Fruit fly (Drosophila melanogaster) whole organism, embryonic: ENCODE results near the gene CG5910.

Source experiments
- ATbp ChIP-seq: fragments of 200-800 bp; sonication (Bioruptor generic); optimal IDR thresholded peaks from 2 replicates; lab custom pipeline; 2017; ENCODE audit warnings: missing biosample characterization, mild to moderate bottlenecking, missing genetic modification characterization, missing genetic modification reagents
- Bgb ChIP-seq: fragments of 200-800 bp; sonication (Bioruptor generic); IDR thresholded peaks from 2 replicates; pipeline ENCODE4 v1.3.6; 2022; ENCODE audit warnings: missing biosample characterization, missing genetic modification characterization; ENCODE audit not compliant: partially characterized antibody
- BtbVII ChIP-seq: fragments of 200-800 bp; sonication (Bioruptor generic); optimal IDR thresholded peaks from 3 replicates; lab custom pipeline; 2017; ENCODE audit warnings: missing biosample characterization, mild to moderate bottlenecking, missing genetic modification characterization
- CG10543 ChIP-seq: fragments of 200-800 bp; sonication (Bioruptor generic); optimal IDR thresholded peaks from 3 replicates; lab custom pipeline; 2017; ENCODE audit warnings: missing biosample characterization, mild to moderate bottlenecking, missing genetic modification characterization, moderate library complexity
- CG10654 ChIP-seq: fragments of 200-800 bp; sonication (Bioruptor generic); optimal IDR thresholded peaks from 2 replicates; lab custom pipeline; 2016; ENCODE audit warnings: missing biosample characterization, missing genetic modification characterization
- CG11456 ChIP-seq: fragments of 200-800 bp; sonication (Bioruptor generic); IDR thresholded peaks from 3 replicates; pipeline ENCODE4 v1.3.6; 2022; ENCODE audit warnings: missing biosample characterization, missing genetic modification characterization
- CG12391 ChIP-seq: fragments of 200-800 bp; sonication (Bioruptor generic); optimal IDR thresholded peaks from 3 replicates; lab custom pipeline; 2018; ENCODE audit warnings: missing biosample characterization, mild to moderate bottlenecking, missing genetic modification characterization, moderate library complexity
- CG13287 ChIP-seq: fragments of 200-800 bp; sonication (Bioruptor generic); IDR thresholded peaks from 2 replicates; pipeline ENCODE4 v1.3.6; 2022; ENCODE audit warnings: missing biosample characterization, missing genetic modification characterization; ENCODE audit not compliant: partially characterized antibody
- CG14710 ChIP-seq: fragments of 200-800 bp; sonication (Bioruptor generic); optimal IDR thresholded peaks from 3 replicates; lab custom pipeline; 2019; ENCODE audit warnings: missing biosample characterization, mild to moderate bottlenecking, missing genetic modification characterization, moderate library complexity
- CG17328 ChIP-seq: fragments of 200-800 bp; sonication (Bioruptor generic); IDR thresholded peaks from 2 replicates; pipeline ENCODE4 v1.3.6; 2022; ENCODE audit warnings: missing biosample characterization, missing genetic modification characterization
- CG18476 ChIP-seq: fragments of 200-800 bp; sonication (Bioruptor generic); optimal IDR thresholded peaks from 2 replicates; lab custom pipeline; 2016; ENCODE audit warnings: missing biosample characterization, mild to moderate bottlenecking, missing genetic modification characterization
- CG18599 ChIP-seq: fragments of 200-800 bp; sonication (Bioruptor generic); optimal IDR thresholded peaks from 3 replicates; lab custom pipeline; 2017; ENCODE audit warnings: missing biosample characterization, missing genetic modification characterization, mild to moderate bottlenecking, moderate library complexity, missing genetic modification reagents
- CG18764 ChIP-seq: fragments of 200-800 bp; sonication (Bioruptor generic); optimal IDR thresholded peaks from 3 replicates; lab custom pipeline; 2016; ENCODE audit warnings: missing biosample characterization, missing genetic modification characterization
- CG3281 ChIP-seq: fragments of 200-800 bp; sonication (Bioruptor generic); optimal IDR thresholded peaks from 3 replicates; lab custom pipeline; 2017; ENCODE audit warnings: missing biosample characterization, mild to moderate bottlenecking, missing genetic modification characterization
- CG3838 ChIP-seq: fragments of 200-800 bp; sonication (Bioruptor generic); optimal IDR thresholded peaks from 3 replicates; lab custom pipeline; 2016; ENCODE audit warnings: missing biosample characterization, missing genetic modification characterization
- CG4820 ChIP-seq: fragments of 200-800 bp; sonication (Bioruptor generic); optimal IDR thresholded peaks from 3 replicates; lab custom pipeline; 2016; ENCODE audit warnings: missing biosample characterization, missing genetic modification characterization
- CG6272 ChIP-seq: fragments of 200-800 bp; sonication (Bioruptor generic); IDR thresholded peaks from 2 replicates; pipeline ENCODE4 v1.3.6; 2022; ENCODE audit warnings: missing biosample characterization, missing genetic modification characterization
- CG7556 ChIP-seq: fragments of 200-800 bp; sonication (Bioruptor generic); optimal IDR thresholded peaks from 2 replicates; lab custom pipeline; 2017; ENCODE audit warnings: missing biosample characterization, mild to moderate bottlenecking, missing genetic modification characterization
- CG8944 ChIP-seq: fragments of 200-800 bp; sonication (Bioruptor generic); optimal IDR thresholded peaks from 3 replicates; lab custom pipeline; 2016; ENCODE audit warnings: missing biosample characterization, missing genetic modification characterization
- CG9437 ChIP-seq: fragments of 200-800 bp; sonication (Bioruptor generic); optimal IDR thresholded peaks from 2 replicates; lab custom pipeline; 2018; ENCODE audit warnings: missing biosample characterization, mild to moderate bottlenecking, missing genetic modification characterization
- Dbx ChIP-seq: fragments of 200-800 bp; sonication (Bioruptor generic); IDR thresholded peaks from 3 replicates; pipeline ENCODE4 v1.3.6; 2022; ENCODE audit warnings: missing biosample characterization, missing genetic modification characterization
- ERR ChIP-seq: fragments of 200-800 bp; sonication (Bioruptor generic); optimal IDR thresholded peaks from 2 replicates; lab custom pipeline; 2016; ENCODE audit warnings: missing biosample characterization, missing genetic modification characterization
- HLH3B ChIP-seq: fragments of 200-800 bp; sonication (Bioruptor generic); IDR thresholded peaks from 2 replicates; pipeline ENCODE4 v1.3.6; 2022; ENCODE audit warnings: missing biosample characterization, missing genetic modification characterization
- HLH54F ChIP-seq: fragments of 200-800 bp; sonication (Bioruptor generic); optimal IDR thresholded peaks from 3 replicates; lab custom pipeline; 2016; ENCODE audit warnings: missing biosample characterization, missing genetic modification characterization
- MBD-R2 ChIP-seq: fragments of 200-800 bp; sonication (Bioruptor generic); IDR thresholded peaks from 2 replicates; pipeline ENCODE4 v1.3.6; 2022; ENCODE audit warnings: missing biosample characterization, missing genetic modification characterization
- Oaz ChIP-seq: fragments of 200-800 bp; sonication (Bioruptor generic); IDR thresholded peaks from 2 replicates; pipeline ENCODE4 v1.3.6; 2022; ENCODE audit warnings: missing biosample characterization, missing genetic modification characterization
- PHDP ChIP-seq: fragments of 200-800 bp; sonication (Bioruptor generic); optimal IDR thresholded peaks from 3 replicates; lab custom pipeline; 2018; ENCODE audit warnings: missing biosample characterization, mild to moderate bottlenecking, missing genetic modification characterization, moderate library complexity
- Pdp1 ChIP-seq, 2 experiments: fragments of 200-800 bp; sonication (Bioruptor generic); optimal IDR thresholded peaks; 3 replicates each; lab custom pipeline; 2016; ENCODE audit warnings: missing biosample characterization in 2 of 2, missing genetic modification characterization in 2 of 2, mild to moderate bottlenecking in 1 of 2, moderate library complexity in 1 of 2
- Spps ChIP-seq: fragments of 200-800 bp; sonication (Bioruptor generic); optimal IDR thresholded peaks from 2 replicates; lab custom pipeline; 2018; ENCODE audit warnings: missing biosample characterization, mild to moderate bottlenecking, missing genetic modification characterization
- Xbp1 ChIP-seq: fragments of 200-800 bp; sonication (Bioruptor generic); optimal IDR thresholded peaks from 3 replicates; lab custom pipeline; 2016; ENCODE audit warnings: missing biosample characterization, mild to moderate bottlenecking, missing genetic modification characterization
- al ChIP-seq: fragments of 200-800 bp; sonication (Bioruptor generic); IDR thresholded peaks from 2 replicates; pipeline ENCODE4 v1.3.6; 2022; ENCODE audit warnings: missing biosample characterization, missing genetic modification characterization
- ap ChIP-seq: fragments of 200-800 bp; sonication (Bioruptor generic); IDR thresholded peaks from 2 replicates; pipeline ENCODE4 v1.3.6; 2022; ENCODE audit warnings: missing biosample characterization, missing genetic modification characterization
- ara ChIP-seq: fragments of 200-800 bp; sonication (Bioruptor generic); IDR thresholded peaks from 2 replicates; pipeline ENCODE4 v1.3.6; 2022; ENCODE audit warnings: missing biosample characterization, missing genetic modification characterization
- ci ChIP-seq: fragments of 200-800 bp; sonication (Bioruptor generic); IDR thresholded peaks from 3 replicates; pipeline ENCODE4 v1.3.6; 2022; ENCODE audit warnings: missing biosample characterization, missing genetic modification characterization
- emc ChIP-seq: fragments of 200-800 bp; sonication (Bioruptor generic); optimal IDR thresholded peaks from 2 replicates; lab custom pipeline; 2016; ENCODE audit warnings: missing biosample characterization, missing genetic modification characterization
- fd3F ChIP-seq: fragments of 200-800 bp; sonication (Bioruptor generic); optimal IDR thresholded peaks from 2 replicates; lab custom pipeline; 2018; ENCODE audit warnings: missing biosample characterization, mild to moderate bottlenecking, missing genetic modification characterization, moderate library complexity
- ftz-f1 ChIP-seq: fragments of 200-800 bp; sonication (Bioruptor generic); optimal IDR thresholded peaks from 2 replicates; lab custom pipeline; 2016; ENCODE audit warnings: missing biosample characterization, missing genetic modification characterization
- gcm ChIP-seq: fragments of 200-800 bp; sonication (Bioruptor generic); optimal IDR thresholded peaks from 2 replicates; lab custom pipeline; 2019; ENCODE audit warnings: missing biosample characterization, mild to moderate bottlenecking, missing genetic modification characterization, moderate library complexity
- grau ChIP-seq: fragments of 200-800 bp; optimal IDR thresholded peaks from 3 replicates; lab custom pipeline; 2019; ENCODE audit warnings: missing biosample characterization, mild to moderate bottlenecking, missing genetic modification characterization, moderate library complexity
- ken ChIP-seq: fragments of 200-800 bp; sonication (Bioruptor generic); IDR thresholded peaks from 3 replicates; pipeline ENCODE4 v1.3.6; 2022; ENCODE audit warnings: missing biosample characterization, missing genetic modification characterization
- knrl ChIP-seq: fragments of 200-800 bp; sonication (Bioruptor generic); IDR thresholded peaks from 3 replicates; pipeline ENCODE4 v1.3.6; 2022; ENCODE audit warnings: missing biosample characterization, missing genetic modification characterization; ENCODE audit not compliant: partially characterized antibody
- luna ChIP-seq: fragments of 200-800 bp; sonication (Bioruptor generic); optimal IDR thresholded peaks from 2 replicates; lab custom pipeline; 2016; ENCODE audit warnings: missing biosample characterization, missing genetic modification characterization
- nerfin-1 ChIP-seq: fragments of 200-800 bp; sonication (Bioruptor generic); optimal IDR thresholded peaks from 3 replicates; lab custom pipeline; 2019; ENCODE audit warnings: missing biosample characterization, mild to moderate bottlenecking, missing genetic modification characterization, moderate library complexity
- scrt ChIP-seq: fragments of 200-800 bp; sonication (Bioruptor generic); optimal IDR thresholded peaks from 2 replicates; lab custom pipeline; 2018; ENCODE audit warnings: missing biosample characterization, mild to moderate bottlenecking, missing genetic modification characterization, moderate library complexity
- sd ChIP-seq: fragments of 200-800 bp; sonication (Bioruptor generic); optimal IDR thresholded peaks from 3 replicates; lab custom pipeline; 2018; ENCODE audit warnings: missing biosample characterization, mild to moderate bottlenecking, missing genetic modification characterization, moderate library complexity
- slbo ChIP-seq: fragments of 200-800 bp; sonication (Bioruptor generic); IDR thresholded peaks from 2 replicates; pipeline ENCODE4 v1.3.6; 2022; ENCODE audit warnings: missing biosample characterization, missing genetic modification characterization
- sr ChIP-seq: fragments of 200-800 bp; sonication (Bioruptor generic); IDR thresholded peaks from 3 replicates; pipeline ENCODE4 v1.3.6; 2022; ENCODE audit warnings: missing biosample characterization, missing genetic modification characterization
- ssp ChIP-seq: fragments of 200-800 bp; sonication (Bioruptor generic); IDR thresholded peaks from 2 replicates; pipeline ENCODE4 v1.3.6; 2022; ENCODE audit warnings: missing biosample characterization, missing genetic modification characterization
- trh ChIP-seq: fragments of 200-800 bp; sonication (Bioruptor generic); optimal IDR thresholded peaks from 2 replicates; lab custom pipeline; 2016; ENCODE audit warnings: missing biosample characterization, missing genetic modification characterization
- twi ChIP-seq: fragments of 200-800 bp; optimal IDR thresholded peaks from 2 replicates; lab custom pipeline; 2019; ENCODE audit warnings: missing biosample characterization, mild to moderate bottlenecking, missing genetic modification characterization, moderate library complexity

The CG5910 gene

DNA sequence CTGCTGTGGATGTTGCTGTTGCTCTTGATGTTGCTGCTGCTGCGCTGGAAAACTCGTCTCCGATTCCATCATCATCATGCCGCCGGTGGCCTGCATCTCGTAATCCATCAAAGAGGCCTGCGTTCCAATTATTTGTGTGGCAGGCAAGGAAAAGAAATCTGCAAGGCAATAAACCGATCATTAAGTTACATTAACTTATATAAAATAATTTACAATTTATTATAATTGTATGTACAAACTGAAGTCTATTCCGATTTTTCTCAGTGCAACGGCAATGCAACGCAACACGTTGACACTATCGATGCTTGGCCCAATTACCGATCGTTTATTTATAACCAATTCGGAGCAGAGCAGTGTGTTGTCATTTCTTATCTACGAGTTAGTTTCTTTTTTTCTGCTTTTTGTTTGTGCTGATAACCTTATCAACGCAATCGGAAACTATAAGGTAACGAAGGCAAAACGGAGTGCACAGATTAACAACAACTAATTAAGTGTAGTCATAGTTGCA lies 28.8 kb downstream of the CG5910 start (continued):
- TF ChIP-seq ci (GFP tag; lab: Robert Waterston, UW): peak; percentile 86
- no peak for TF ChIP-seq CG3838 (GFP tag; lab: Kevin White, UChicago)
- peak; percentile 26; the same call in 1 of the 2 replicates for TF ChIP-seq ap
- no peak for TF ChIP-seq luna (GFP tag; lab: Kevin White, UChicago)
- peak; percentile 42; the same call in 1 of the 2 replicates for TF ChIP-seq slbo
- TF ChIP-seq HLH54F: no peak
- peak in 1 of 2 experiments; percentile 46 for TF ChIP-seq Pdp1 (GFP tag; optimal IDR thresholded peaks at IDR 0.05; lab: Kevin White, UChicago)
- TF ChIP-seq sd (tag; lab: Kevin White, UChicago): no peak
- peak; percentile 58 for TF ChIP-seq Oaz (GFP tag; lab: Robert Waterston, UW)
- TF ChIP-seq CG3281 (GFP tag; lab: Kevin White, UChicago): peak; percentile 33
- TF ChIP-seq CG10654: peak; percentile 29
- no peak for TF ChIP-seq CG13287 (GFP tag; lab: Robert Waterston, UW)
- TF ChIP-seq ftz-f1: no peak
- TF ChIP-seq CG10543 (GFP tag; lab: Kevin White, UChicago): no peak
- no peak for TF ChIP-seq fd3F
- peak; percentile 35 for TF ChIP-seq CG12391
- TF ChIP-seq CG8944 (GFP tag; lab: Kevin White, UChicago): no peak
- peak; percentile 11 for TF ChIP-seq CG4820 (GFP tag; lab: Kevin White, UChicago)
- TF ChIP-seq Bgb (GFP tag; lab: Robert Waterston, UW): no peak
- TF ChIP-seq BtbVII (GFP tag; lab: Kevin White, UChicago): peak; percentile 58
- no peak for TF ChIP-seq Dbx
- TF ChIP-seq gcm (GFP tag; lab: Kevin White, UChicago): peak; percentile 44
- TF ChIP-seq CG18476 (GFP tag; lab: Kevin White, UChicago): peak; percentile 6
- peak; percentile 51; the same call in 1 of the 2 replicates for TF ChIP-seq ara (GFP tag; lab: Robert Waterston, UW)
- TF ChIP-seq twi (tag; lab: Kevin White, UChicago): no peak
- TF ChIP-seq CG17328 (GFP tag; lab: Robert Waterston, UW): peak; percentile 38; the same call in 1 of the 2 replicates
- no peak for TF ChIP-seq CG6272 (GFP tag; lab: Robert Waterston, UW)
- no peak for TF ChIP-seq trh
- peak; percentile 41 for TF ChIP-seq CG18599 (GFP tag; lab: Kevin White, UChicago)
- peak; percentile 13 for TF ChIP-seq scrt (GFP tag; lab: Kevin White, UChicago)
- TF ChIP-seq CG18764 (GFP tag; lab: Kevin White, UChicago): peak; percentile 17
- TF ChIP-seq Xbp1 (GFP tag; lab: Kevin White, UChicago): peak; percentile 54
- TF ChIP-seq nerfin-1 (tag; lab: Kevin White, UChicago): no peak
- peak; percentile 20; the same call in 1 of the 2 replicates for TF ChIP-seq ssp
- TF ChIP-seq emc (GFP tag; lab: Kevin White, UChicago): no peak
- TF ChIP-seq CG11456 (GFP tag; lab: Robert Waterston, UW): no peak
- TF ChIP-seq al (GFP tag; lab: Robert Waterston, UW): no peak
- TF ChIP-seq sr: peak; percentile 62; the same call in 2 of the 3 replicates
- peak; percentile 16 for TF ChIP-seq grau
- no peak for TF ChIP-seq ERR (GFP tag; lab: Kevin White, UChicago)
- peak; percentile 32 for TF ChIP-seq CG14710 (tag; lab: Kevin White, UChicago)
- no peak for TF ChIP-seq CG9437 (GFP tag; lab: Kevin White, UChicago)
- peak; percentile 40 for TF ChIP-seq CG7556
- TF ChIP-seq HLH3B: peak; percentile 61
- TF ChIP-seq Spps (tag; lab: Kevin White, UChicago): no peak
- no peak for TF ChIP-seq knrl (GFP tag; lab: Robert Waterston, UW)
- peak; percentile 51 for TF ChIP-seq PHDP
- peak; percentile 30; the same call in 1 of the 2 replicates for TF ChIP-seq MBD-R2 (GFP tag; lab: Robert Waterston, UW)
- peak; percentile 56; the same call in 1 of the 3 replicates for TF ChIP-seq ken
- TF ChIP-seq ATbp: peak; percentile 62
